Fruit fly (Drosophila melanogaster) S2 (cell line): ENCODE measurements around the gene CG14410.

ENCODE experiments used
- CG8478 ChIP-seq: fragments of >200 bp; optimal IDR thresholded peaks from 2 replicates; lab custom pipeline; 2018
- CTCF ChIP-seq, 2 experiments: fragments of >200 bp; optimal IDR thresholded peaks; 2 replicates each; lab custom pipeline; 2018

Gene CG14410

DNA sequence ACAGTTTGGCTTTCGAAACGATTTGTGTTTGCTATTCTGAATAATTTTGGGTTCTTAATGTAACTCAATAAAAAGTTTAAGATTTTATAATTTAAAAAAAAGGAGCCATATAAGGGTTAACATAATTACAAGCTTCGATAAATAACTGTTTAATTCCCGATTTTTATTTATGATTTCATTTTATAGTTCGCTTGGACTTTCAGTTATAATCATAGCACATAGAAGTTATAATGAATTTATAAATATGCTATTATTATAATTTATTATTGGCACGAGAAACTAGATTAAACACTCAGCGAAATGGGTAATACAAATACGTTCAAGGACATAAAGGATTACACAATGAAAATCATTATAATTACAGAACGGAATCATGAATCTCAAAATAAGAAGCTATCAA lies at the start of gene CG14410:
Gene CG14410 (plus strand): TSS at position 301 of the 400 bp plus-strand sequence.
- TF ChIP-seq CTCF (optimal IDR thresholded peaks at IDR 0.05; lab: Kevin White, UChicago) (no peak), CG8478 (lab: Kevin White, UChicago) (no peak)

DNA sequence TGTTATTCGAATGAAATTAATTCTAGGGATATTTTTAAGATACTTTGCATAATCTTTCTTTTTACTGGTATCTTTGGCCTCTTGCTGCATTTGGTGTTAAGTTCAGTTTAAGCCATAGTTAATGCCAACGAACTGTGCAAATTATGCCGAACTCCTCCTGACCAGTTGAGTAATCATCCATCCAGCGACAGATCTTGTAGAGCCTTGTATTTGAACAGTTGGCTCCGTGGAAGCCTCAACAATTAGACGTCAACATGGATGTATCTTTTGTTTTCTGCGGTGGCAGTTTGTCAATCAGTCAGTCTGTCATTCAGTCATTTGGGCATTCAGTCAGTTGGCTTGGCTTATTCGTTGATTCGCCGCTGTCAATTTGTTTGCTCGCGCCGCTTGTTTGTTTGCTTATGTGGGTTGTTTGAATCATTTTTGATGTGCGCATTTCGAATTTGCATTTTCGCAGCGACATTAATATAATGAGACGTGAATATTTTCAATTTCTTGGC lies 33.9 kb upstream of the CG14410 start:
- TF ChIP-seq CG8478 (lab: Kevin White, UChicago): no peak
- TF ChIP-seq CTCF (optimal IDR thresholded peaks at IDR 0.05; lab: Kevin White, UChicago): no peak

DNA sequence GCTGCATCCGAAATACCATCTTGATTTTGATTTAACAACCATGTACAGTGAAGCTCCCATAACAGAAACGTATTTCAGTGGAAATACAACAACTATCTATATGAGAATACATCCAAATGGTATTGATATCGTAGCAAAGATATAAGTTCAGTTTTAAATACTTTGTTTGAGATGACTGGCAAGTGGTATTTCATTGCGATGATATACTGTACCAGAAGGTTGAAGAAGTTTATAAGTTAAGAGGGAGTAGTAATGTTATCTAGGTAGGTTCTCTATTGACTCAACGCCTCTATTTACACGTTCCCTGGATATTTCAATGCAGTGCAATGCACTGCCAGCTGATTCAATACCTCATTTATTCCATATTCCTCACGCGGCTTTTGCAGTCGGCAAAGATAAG lies 30.9 kb upstream of the CG14410 start:
- no peak for TF ChIP-seq CTCF (optimal IDR thresholded peaks at IDR 0.05; lab: Kevin White, UChicago)
- no peak for TF ChIP-seq CG8478 (lab: Kevin White, UChicago)

DNA sequence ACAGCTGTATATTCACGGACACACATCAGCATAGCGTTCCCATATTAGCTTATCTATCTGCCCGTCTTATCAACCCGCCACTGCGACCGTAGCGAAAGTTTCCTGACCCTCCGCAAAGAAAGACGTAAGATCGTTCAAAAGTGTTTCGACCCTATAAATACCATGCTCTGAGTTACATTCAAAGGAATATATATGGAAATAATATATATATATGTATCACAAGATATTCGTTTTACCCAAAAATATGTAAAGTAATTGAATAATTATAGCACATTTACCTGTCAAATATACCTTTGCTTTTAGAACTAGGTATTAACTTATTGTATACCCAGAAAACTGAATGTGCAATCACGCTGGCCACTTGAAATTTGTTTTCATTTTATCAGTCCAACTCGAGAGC lies 26.1 kb upstream of the CG14410 start:
- no peak for TF ChIP-seq CG8478 (lab: Kevin White, UChicago)
- TF ChIP-seq CTCF (optimal IDR thresholded peaks at IDR 0.05; lab: Kevin White, UChicago): no peak

DNA sequence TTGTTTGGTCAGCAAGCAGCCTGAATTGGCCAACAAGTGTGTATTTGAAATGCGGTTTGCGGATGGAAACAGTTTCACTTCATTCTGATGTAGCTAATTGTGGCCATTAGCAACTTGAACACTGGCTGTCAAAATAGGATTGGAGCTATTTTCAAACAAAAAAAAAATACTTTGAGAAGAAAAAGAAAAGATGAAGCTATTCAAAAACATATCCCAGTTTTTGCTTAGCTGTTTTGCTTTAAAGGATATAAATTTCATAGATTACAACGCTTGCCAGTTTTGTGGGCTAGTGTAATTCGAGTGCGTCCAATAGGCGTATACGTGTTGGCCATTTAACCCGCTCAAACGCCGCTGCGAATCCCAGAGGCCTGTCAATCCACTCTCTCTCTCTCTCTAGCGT lies 24.3 kb upstream of the CG14410 start:
- no peak for TF ChIP-seq CG8478 (lab: Kevin White, UChicago)
- no peak for TF ChIP-seq CTCF (optimal IDR thresholded peaks at IDR 0.05; lab: Kevin White, UChicago)

DNA sequence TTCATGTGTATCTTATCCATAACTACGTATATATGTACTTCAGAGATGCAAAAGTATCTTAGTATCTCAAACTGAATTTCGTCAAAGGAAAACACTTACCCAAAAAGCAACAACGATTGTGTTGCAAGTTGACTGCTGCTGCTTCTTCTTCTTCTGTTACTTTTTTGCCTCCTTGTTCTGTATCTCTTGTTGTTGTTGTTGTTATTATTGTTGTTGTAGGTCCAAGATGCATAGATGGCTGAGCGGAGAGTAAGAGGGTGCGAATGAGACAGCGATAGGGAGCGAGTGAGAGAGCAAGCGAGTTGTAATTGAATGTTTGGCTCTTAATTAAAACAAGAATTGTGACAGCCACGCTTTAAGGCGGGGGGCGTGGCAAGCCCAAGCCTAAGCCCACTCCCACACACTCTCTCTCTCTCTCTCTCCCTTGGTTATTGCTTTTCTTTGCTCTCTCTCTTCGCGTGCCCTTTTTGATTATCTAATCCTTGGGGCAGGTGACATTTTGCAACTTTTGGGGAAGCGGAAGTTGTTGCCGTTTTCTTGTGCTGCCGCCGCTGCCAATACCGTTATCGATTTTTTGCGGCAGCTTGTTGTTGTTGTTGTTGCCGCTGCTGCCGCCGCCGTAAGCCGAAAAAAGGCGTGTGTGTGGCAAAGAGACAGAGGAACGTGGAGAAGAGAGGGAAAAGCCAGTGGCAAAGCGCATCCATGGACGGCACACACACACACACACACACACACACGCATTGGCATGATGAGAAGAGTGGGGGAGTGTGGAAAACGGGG lies 11.6 kb upstream of the CG14410 start:
- TF ChIP-seq CG8478 (lab: Kevin White, UChicago) (no peak), CTCF (optimal IDR thresholded peaks at IDR 0.05; lab: Kevin White, UChicago) (no peak)

DNA sequence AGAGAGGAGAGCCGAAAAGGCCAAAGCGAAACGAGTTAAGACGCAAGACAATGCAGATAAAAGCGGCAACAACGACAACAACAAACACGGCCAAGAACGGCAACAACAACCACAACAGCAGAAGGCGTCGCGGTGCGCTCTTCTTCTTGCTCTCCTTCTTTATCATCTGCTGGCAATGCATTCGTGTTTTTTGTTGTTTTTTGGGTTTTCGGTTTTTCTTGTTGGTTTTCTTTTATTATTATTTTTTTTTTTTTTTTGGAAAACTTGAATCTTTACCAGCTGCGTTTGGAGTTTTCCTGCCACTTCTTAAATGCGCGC lies 11.1 kb upstream of the CG14410 start:
- TF ChIP-seq CG8478 (lab: Kevin White, UChicago) (no peak), CTCF (optimal IDR thresholded peaks at IDR 0.05; lab: Kevin White, UChicago) (no peak)

DNA sequence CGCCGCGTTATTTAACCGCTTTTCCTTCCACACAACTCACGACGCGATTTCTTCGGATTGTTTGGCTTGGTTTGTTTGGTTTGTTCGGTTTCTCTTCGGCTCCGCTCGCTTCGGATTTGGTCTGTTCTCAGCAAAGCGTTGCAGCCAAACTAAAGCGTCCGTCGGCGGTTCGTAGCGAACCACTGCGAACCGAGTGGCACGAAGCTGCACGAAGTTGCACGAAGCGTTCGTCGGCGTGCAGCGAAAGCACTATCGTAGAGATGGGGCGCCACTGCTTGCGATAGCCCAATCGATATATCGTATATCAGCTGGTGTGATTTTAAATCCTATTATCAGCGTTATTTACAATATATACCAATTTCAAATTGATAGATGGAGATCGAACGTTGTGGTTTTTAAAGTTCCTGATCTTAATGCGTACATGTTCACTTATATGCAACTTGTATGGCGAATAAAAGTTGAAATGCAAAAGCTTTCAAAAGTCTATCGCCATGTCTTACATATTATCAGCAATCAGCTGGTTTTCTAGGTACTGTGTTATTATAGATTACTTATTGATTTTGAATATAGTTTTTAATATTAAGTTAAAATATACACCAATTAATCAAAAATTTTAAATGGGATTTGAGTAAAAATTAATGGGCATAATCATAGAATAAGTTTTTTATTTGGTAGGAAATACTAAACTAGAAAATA lies 10.5 kb upstream of the CG14410 start, which contains the start of gene rut:
Gene rut (minus strand): TSS at position 152 of the 696 bp plus-strand sequence.
- no peak for TF ChIP-seq CTCF (optimal IDR thresholded peaks at IDR 0.05; lab: Kevin White, UChicago)
- TF ChIP-seq CG8478 (lab: Kevin White, UChicago): no peak

DNA sequence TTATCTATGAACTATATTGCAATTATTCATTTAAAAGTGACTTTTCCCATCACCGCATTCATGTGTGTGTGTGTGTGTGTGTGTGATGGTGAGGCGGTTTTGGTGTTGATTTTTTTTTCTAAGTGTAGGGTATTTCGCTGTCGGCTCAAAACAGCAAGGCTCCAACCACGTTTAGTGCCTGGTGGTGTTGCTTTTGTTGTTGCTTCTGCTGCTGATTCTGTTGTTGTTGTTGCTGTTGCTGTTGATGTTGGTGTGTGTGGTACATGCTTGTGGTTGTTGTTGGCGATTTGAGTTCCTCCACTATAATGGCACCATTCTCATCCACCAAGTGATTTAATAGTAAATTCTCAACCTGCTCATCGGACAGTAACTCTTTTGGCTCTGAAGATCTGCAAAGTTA lies 8.9 kb upstream of the CG14410 start:
- TF ChIP-seq CG8478 (lab: Kevin White, UChicago) (no peak), CTCF (optimal IDR thresholded peaks at IDR 0.05; lab: Kevin White, UChicago) (no peak)

DNA sequence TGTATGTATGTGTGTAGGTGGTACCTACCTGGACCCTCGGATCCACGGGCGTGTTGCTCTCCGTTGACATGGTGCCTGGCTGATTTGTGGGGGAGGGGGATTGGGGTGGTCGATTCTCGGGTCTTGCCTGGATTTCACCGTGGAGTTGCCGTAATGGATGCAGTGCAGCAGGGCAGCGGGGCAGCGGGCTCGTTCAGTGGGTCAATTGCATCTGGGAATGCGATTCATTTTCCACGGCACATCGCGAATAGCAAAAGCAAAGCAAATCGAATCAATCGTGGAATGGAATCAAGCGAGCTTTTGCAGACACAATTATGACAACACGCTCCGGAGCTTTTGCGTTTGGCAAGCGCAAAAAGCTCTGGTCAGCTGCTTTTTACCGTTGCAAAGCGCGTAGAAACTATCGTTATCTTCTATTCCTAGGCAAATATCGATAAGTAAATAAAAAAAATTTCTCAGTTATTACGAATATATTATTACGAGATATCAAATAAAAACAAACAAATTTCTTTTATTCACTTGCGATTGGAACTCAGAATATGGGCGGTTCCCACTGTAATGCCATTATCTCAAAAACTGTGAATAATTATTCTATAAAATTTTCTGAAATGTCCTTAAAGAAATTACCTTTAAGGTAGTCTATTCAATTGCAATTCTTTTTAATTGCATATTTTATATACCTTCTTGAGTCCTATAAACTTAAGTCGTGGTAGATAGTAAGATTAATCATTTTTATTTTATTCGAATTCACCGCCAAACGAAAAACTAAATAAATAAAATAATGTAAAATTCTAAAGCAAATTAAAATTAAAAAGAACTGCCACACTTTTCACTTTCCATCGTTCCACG lies 4.6 kb upstream of the CG14410 start, which contains the start of gene CG14408:
Gene CG14408 (minus strand): TSS at position 321 of the 849 bp plus-strand sequence.
- TF ChIP-seq CTCF (optimal IDR thresholded peaks at IDR 0.05; lab: Kevin White, UChicago) (no peak), CG8478 (lab: Kevin White, UChicago) (no peak)

DNA sequence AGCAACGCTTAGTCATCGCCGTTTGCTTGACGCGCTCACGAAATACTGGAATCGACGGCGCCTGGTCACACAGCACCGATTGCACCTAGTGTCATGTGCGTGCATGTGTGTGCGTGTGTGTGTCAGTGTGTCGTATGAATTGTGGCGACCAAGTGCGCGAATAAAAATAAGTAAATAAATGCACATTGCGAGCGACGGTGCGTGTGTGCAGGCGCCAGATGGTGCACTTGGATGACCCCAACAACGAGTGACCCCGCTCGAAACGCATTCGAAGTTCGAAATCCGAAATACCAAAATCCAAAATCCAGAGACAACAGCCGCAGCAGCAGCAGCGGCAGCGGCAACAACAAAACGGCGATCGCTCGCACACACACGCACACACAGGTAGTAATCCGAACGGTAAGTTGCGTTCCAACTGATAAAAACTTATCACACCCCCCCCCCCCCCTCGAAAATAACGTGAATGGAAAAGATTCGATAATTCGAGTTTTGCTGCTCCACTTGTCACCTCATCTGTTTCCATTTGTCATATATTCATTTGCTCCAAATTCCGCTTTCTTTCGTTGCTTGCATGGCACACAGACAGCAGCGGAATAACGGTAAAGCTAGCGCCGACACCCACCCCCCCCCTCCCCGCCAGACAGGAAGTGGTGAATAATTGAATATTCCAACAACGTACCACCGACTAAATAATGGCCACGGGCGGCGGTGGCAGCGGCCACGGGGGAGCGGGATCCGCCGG lies 3.8 kb upstream of the CG14410 start, which contains the start of gene CG14411:
Gene CG14411 (plus strand): TSS at position 86 of the 742 bp plus-strand sequence.
- TF ChIP-seq CG8478 (lab: Kevin White, UChicago): no peak

DNA sequence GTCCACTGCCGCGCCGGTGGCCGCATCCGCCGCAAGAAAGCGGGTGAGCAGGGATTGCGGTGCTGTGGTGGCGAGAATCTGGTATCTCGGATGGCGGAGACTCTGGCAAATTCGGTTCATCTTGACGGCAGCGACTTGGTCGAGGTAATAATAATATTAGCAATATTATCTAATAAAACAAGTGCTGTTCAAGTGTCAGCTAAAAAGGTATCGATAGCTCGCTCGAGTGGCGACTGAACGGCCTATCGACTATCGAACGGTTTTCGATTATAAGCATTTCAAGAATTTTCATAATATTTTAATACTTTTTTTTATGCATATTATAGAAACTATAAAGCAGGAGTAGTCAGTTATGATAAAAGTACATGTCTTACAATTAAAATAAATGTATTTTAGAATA lies 1.5 kb downstream of the CG14410 start, which contains the start of gene Grx5:
Gene Grx5 (minus strand): TSS at position 216 of the 400 bp plus-strand sequence.
- TF ChIP-seq CG8478 (lab: Kevin White, UChicago): no peak
- no peak for TF ChIP-seq CTCF (optimal IDR thresholded peaks at IDR 0.05; lab: Kevin White, UChicago)

DNA sequence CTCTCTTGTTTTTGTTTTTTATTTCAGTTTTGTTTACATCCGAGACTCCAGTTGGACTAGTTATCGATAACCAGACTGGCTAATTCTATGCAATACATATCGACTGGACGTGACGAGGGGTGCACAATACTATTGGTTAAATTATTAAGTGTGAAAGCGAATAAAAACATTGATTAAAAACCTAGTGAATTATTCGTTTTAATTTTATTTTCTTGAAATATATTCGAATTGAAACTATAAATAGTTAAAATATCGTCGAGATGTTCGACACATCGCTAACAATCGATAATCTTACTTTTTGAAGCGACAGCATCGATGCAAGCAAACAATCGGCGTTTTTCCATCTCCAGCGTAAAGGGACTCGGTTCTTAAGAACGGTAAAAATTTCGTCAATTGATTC lies 2.5 kb downstream of the CG14410 start, which contains the start of the genes CG32590 and Flo2:
Gene CG32590 (minus strand): TSS at position 60 of the 400 bp plus-strand sequence.
Gene Flo2 (plus strand): TSS at position 330 of the 400 bp plus-strand sequence.
- TF ChIP-seq CG8478 (lab: Kevin White, UChicago) (no peak), CTCF (optimal IDR thresholded peaks at IDR 0.05; lab: Kevin White, UChicago) (no peak)
